Fruit fly (Drosophila melanogaster): ENCODE results near the gene Cyp4g1.

- no peak for TF ChIP-seq psq (GFP tag; optimal IDR thresholded peaks at IDR 0.05)
- TF ChIP-seq Dfd (GFP tag; optimal IDR thresholded peaks at IDR 0.05), result no peak
- no peak for TF ChIP-seq Rel (GFP tag; optimal IDR thresholded peaks at IDR 0.05)
- TF ChIP-seq Rel (tag; optimal IDR thresholded peaks at IDR 0.05), result peak; percentile 97
- TF ChIP-seq pan (optimal IDR thresholded peaks at IDR 0.05), result no peak
- no peak for TF ChIP-seq Hnf4 (GFP tag; optimal IDR thresholded peaks at IDR 0.05)
- no peak for TF ChIP-seq fru (GFP tag; optimal IDR thresholded peaks at IDR 0.05)
- TF ChIP-seq ey (GFP tag; optimal IDR thresholded peaks at IDR 0.05), result no peak
- no peak for TF ChIP-seq Hr78 (GFP tag; optimal IDR thresholded peaks at IDR 0.05)
- TF ChIP-seq Myc (optimal IDR thresholded peaks at IDR 0.05), result no peak
- TF ChIP-seq h (GFP tag; optimal IDR thresholded peaks at IDR 0.05), result no peak
- no peak for TF ChIP-seq foxo (GFP tag; optimal IDR thresholded peaks at IDR 0.05)
- no peak for TF ChIP-seq tai (GFP tag; optimal IDR thresholded peaks at IDR 0.05)
- TF ChIP-seq Jra (GFP tag; optimal IDR thresholded peaks at IDR 0.05), result no peak
- TF ChIP-seq usp (GFP tag; optimal IDR thresholded peaks at IDR 0.05), result no peak
Measured at dm6 chrX:497425-497824, 28.3 kb upstream of the Cyp4g1 start.

All from whole organism, wandering third instar larva.